Worm (Caenorhabditis elegans) whole organism, late embryonic: ENCODE data around the gene clpf-1.

Experiments used
- C08G9.2 ChIP-seq: sonication (generic microtip); optimal IDR thresholded peaks from 2 replicates; lab custom pipeline; 2016; ENCODE audit warnings: mild to moderate bottlenecking, missing genetic modification characterization, moderate library complexity, missing compliant biosample characterization
- F13H6.1 ChIP-seq: sonication (generic microtip); optimal IDR thresholded peaks from 2 replicates; lab custom pipeline; 2016; ENCODE audit warnings: missing genetic modification characterization, missing compliant biosample characterization
- ahr-1 ChIP-seq: sonication (generic microtip); optimal IDR thresholded peaks from 2 replicates; lab custom pipeline; 2016; ENCODE audit warnings: missing genetic modification characterization, missing compliant biosample characterization
- ama-1 ChIP-seq: fragments of 150-350 bp; optimal IDR thresholded peaks from 2 replicates; lab custom pipeline; 2014
- ceh-6 ChIP-seq: fragments of 200-800 bp; sonication (Bioruptor generic); optimal IDR thresholded peaks from 2 replicates; lab custom pipeline; 2018; ENCODE audit warnings: mild to moderate bottlenecking, missing genetic modification characterization, missing compliant biosample characterization
- dve-1 ChIP-seq: sonication (generic microtip); optimal IDR thresholded peaks from 2 replicates; lab custom pipeline; 2017; ENCODE audit warnings: antibody characterized with exemption, mild to moderate bottlenecking, missing genetic modification characterization, missing compliant biosample characterization
- elt-2 ChIP-seq: sonication (generic microtip); optimal IDR thresholded peaks from 2 replicates; lab custom pipeline; 2016; ENCODE audit warnings: missing genetic modification reagents, missing genetic modification characterization, missing compliant biosample characterization
- elt-4 ChIP-seq: sonication (generic microtip); optimal IDR thresholded peaks from 2 replicates; lab custom pipeline; 2016; ENCODE audit warnings: missing genetic modification characterization, missing compliant biosample characterization
- eyg-1 ChIP-seq: sonication (generic microtip); optimal IDR thresholded peaks from 2 replicates; lab custom pipeline; 2016; ENCODE audit warnings: missing genotype, missing genetic modification characterization, missing compliant biosample characterization
- fax-1 ChIP-seq: sonication (generic microtip); optimal IDR thresholded peaks from 2 replicates; lab custom pipeline; 2016; ENCODE audit warnings: missing genotype, missing genetic modification characterization, missing compliant biosample characterization
- hlh-8 ChIP-seq: sonication (generic microtip); optimal IDR thresholded peaks from 2 replicates; lab custom pipeline; 2016; ENCODE audit warnings: missing genotype, missing genetic modification characterization, missing compliant biosample characterization
- pha-4 ChIP-seq: fragments of 150-350 bp; optimal IDR thresholded peaks from 2 replicates; lab custom pipeline; 2018; ENCODE audit warnings: missing biosample characterization, missing genetic modification reagents, missing genetic modification characterization
- rnt-1 ChIP-seq: sonication (generic microtip); optimal IDR thresholded peaks from 2 replicates; lab custom pipeline; 2016; ENCODE audit warnings: missing genetic modification characterization, missing compliant biosample characterization
- sox-2 ChIP-seq: fragments of 200-800 bp; sonication (Bioruptor generic); IDR thresholded peaks from 2 replicates; pipeline ENCODE4 v1.3.6; 2022; ENCODE audit warnings: missing genetic modification reagents, missing genetic modification characterization, missing compliant biosample characterization
- syd-9 ChIP-seq: sonication (generic microtip); optimal IDR thresholded peaks from 2 replicates; lab custom pipeline; 2016; ENCODE audit warnings: mild to moderate bottlenecking, missing genetic modification characterization, moderate library complexity, missing compliant biosample characterization
- unc-3 ChIP-seq, 2 experiments: fragments of 200-800 bp in 1 of 2; sonication (Bioruptor generic) in 1 of 2; sonication (generic microtip) in 1 of 2; conservative IDR thresholded peaks in 1 of 2; optimal IDR thresholded peaks in 1 of 2; 2 replicates each; pipeline versions ENCODE4 v1.3.6 to Lab custom; 2016 to 2022; ENCODE audit warnings: missing compliant biosample characterization in 2 of 2, missing genetic modification characterization in 2 of 2, missing genetic modification reagents in 1 of 2
- unc-55 ChIP-seq: sonication (generic microtip); optimal IDR thresholded peaks from 2 replicates; lab custom pipeline; 2017; ENCODE audit warnings: missing biosample characterization, missing genetic modification reagents, missing genetic modification characterization
- ztf-16 ChIP-seq: sonication (generic microtip); optimal IDR thresholded peaks from 2 replicates; lab custom pipeline; 2017; ENCODE audit warnings: missing genetic modification characterization, missing compliant biosample characterization

clpf-1 gene

ce11 chrIII:3431385-3431784 is 33.8 kb downstream of the clpf-1 start, which contains the start of gene K01A11.1:
K01A11.1 (minus strand) TSS chrIII:3431485.
- TF ChIP-seq eyg-1 (tag; lab: Kevin White, UChicago): no peak
- TF ChIP-seq, all 69 proteins: peak for 0

ce11 chrIII:3435152-3435551 is 37.6 kb downstream of the clpf-1 start:
- TF ChIP-seq ama-1 (lab: Kevin White, UChicago): no peak
- no peak for TF ChIP-seq sox-2 (GFP tag; lab: Robert Waterston, UW)
- peak; percentile 90 for TF ChIP-seq elt-2
- TF ChIP-seq, all 69 proteins: peak for 1

ce11 chrIII:3437139-3437538 is 39.6 kb downstream of the clpf-1 start:
- TF ChIP-seq syd-9 (tag; lab: Kevin White, UChicago) (no peak), rnt-1 (tag; lab: Kevin White, UChicago) (no peak), pha-4 (tag; lab: Kevin White, UChicago) (no peak), unc-55 (GFP tag; lab: Kevin White, UChicago) (peak; percentile 43), unc-3 (GFP tag; conservative IDR thresholded peaks at IDR 0.05; lab: Robert Waterston, UW) (no peak), unc-3 (tag; optimal IDR thresholded peaks at IDR 0.05; lab: Kevin White, UChicago) (peak; percentile 17)

- TF ChIP-seq ahr-1 (tag; lab: Kevin White, UChicago) (no peak), fax-1 (tag; lab: Kevin White, UChicago) (no peak), ceh-6 (no peak), hlh-8 (tag; lab: Kevin White, UChicago) (no peak), C08G9.2 (tag; lab: Kevin White, UChicago) (no peak), elt-4 (tag; lab: Kevin White, UChicago) (no peak), F13H6.1 (tag; lab: Kevin White, UChicago) (no peak), dve-1 (tag; lab: Kevin White, UChicago) (no peak), ztf-16 (tag; lab: Kevin White, UChicago) (no peak)
- TF ChIP-seq, all 69 proteins: peak for 0
Measured at ce11 chrIII:3444139-3444538, 46.6 kb downstream of the clpf-1 start, which contains the start of gene spe-41. spe-41 (minus strand) TSS chrIII:3444210.
